Worm (Caenorhabditis elegans): Measurements from ENCODE around the gene sdz-10.

sdz-10 gene

ce11 chrII:2747956-2748621 lies 24.0 kb downstream of the sdz-10 start (continued):
- peak; percentile 20 for TF ChIP-seq pag-3 (tag; optimal IDR thresholded peaks at IDR 0.05; ENCODE audit: borderline replicate concordance)
- no peak for TF ChIP-seq sdc-2 (tag; optimal IDR thresholded peaks at IDR 0.05)
- TF ChIP-seq unc-55 (GFP tag; optimal IDR thresholded peaks at IDR 0.05): no peak
- no peak for TF ChIP-seq unc-3 (GFP tag; conservative IDR thresholded peaks at IDR 0.05)
- no peak for TF ChIP-seq unc-3 (tag; optimal IDR thresholded peaks at IDR 0.05)
- TF ChIP-seq ceh-31 (tag; optimal IDR thresholded peaks at IDR 0.05): peak; percentile 82

- TF ChIP-seq sdc-2 (tag; optimal IDR thresholded peaks at IDR 0.05): no peak
- no peak for TF ChIP-seq mec-3 (tag; optimal IDR thresholded peaks at IDR 0.05; ENCODE audit: borderline replicate concordance)
- TF ChIP-seq ceh-30 (tag; optimal IDR thresholded peaks at IDR 0.05): no peak
- TF ChIP-seq unc-3 (GFP tag; conservative IDR thresholded peaks at IDR 0.05): no peak
- no peak for TF ChIP-seq unc-3 (tag; optimal IDR thresholded peaks at IDR 0.05)
- TF ChIP-seq hlh-13 (GFP tag; optimal IDR thresholded peaks at IDR 0.05): no peak
Observed at ce11 chrII:2742251-2742650, 29.8 kb downstream of the sdz-10 start, which contains the start of gene T05A8.7. TSS of gene T05A8.7 (minus strand) at chrII:2742351.

- TF ChIP-seq pax-1 (tag; optimal IDR thresholded peaks at IDR 0.05) (no peak), madf-2 (tag; optimal IDR thresholded peaks at IDR 0.05) (no peak), eyg-1 (tag; optimal IDR thresholded peaks at IDR 0.05) (no peak), pag-3 (tag; optimal IDR thresholded peaks at IDR 0.05; ENCODE audit: borderline replicate concordance) (no peak)
Observed at ce11 chrII:2741405-2741804, 30.7 kb downstream of the sdz-10 start.

- TF ChIP-seq nfya-1 (tag; optimal IDR thresholded peaks at IDR 0.05): no peak
- no peak for TF ChIP-seq pat-9 (tag; optimal IDR thresholded peaks at IDR 0.05)
- no peak for TF ChIP-seq hlh-13 (GFP tag; optimal IDR thresholded peaks at IDR 0.05)
- no peak for TF ChIP-seq pha-2 (tag; optimal IDR thresholded peaks at IDR 0.05)
- TF ChIP-seq sdc-2 (tag; optimal IDR thresholded peaks at IDR 0.05): no peak
- TF ChIP-seq ref-2 (tag; optimal IDR thresholded peaks at IDR 0.05): no peak
- TF ChIP-seq ama-1 (optimal IDR thresholded peaks at IDR 0.05): no peak
- no peak for TF ChIP-seq dmd-4 (tag; optimal IDR thresholded peaks at IDR 0.05; ENCODE audit: borderline replicate concordance)
- no peak for TF ChIP-seq gmeb-2 (tag; optimal IDR thresholded peaks at IDR 0.05)
- TF ChIP-seq npax-4 (tag; optimal IDR thresholded peaks at IDR 0.05): no peak
- TF ChIP-seq dve-1 (tag; optimal IDR thresholded peaks at IDR 0.05): no peak
- TF ChIP-seq sox-4 (tag; optimal IDR thresholded peaks at IDR 0.05): no peak
- no peak for TF ChIP-seq ceh-48 (tag; optimal IDR thresholded peaks at IDR 0.05)
- TF ChIP-seq madf-2 (tag; optimal IDR thresholded peaks at IDR 0.05): no peak
Observed at ce11 chrII:2739619-2740018, 32.4 kb downstream of the sdz-10 start, which contains the start of gene T05A8.6. TSS of gene T05A8.6 (minus strand) at chrII:2739719.

- TF ChIP-seq dmd-4 (tag; optimal IDR thresholded peaks at IDR 0.05; ENCODE audit: borderline replicate concordance): peak; percentile 9
- no peak for TF ChIP-seq unc-86 (tag; optimal IDR thresholded peaks at IDR 0.05)
- peak; percentile 4 for TF ChIP-seq ref-2 (tag; optimal IDR thresholded peaks at IDR 0.05)
- TF ChIP-seq ets-4 (tag; optimal IDR thresholded peaks at IDR 0.05): no peak
- peak; percentile 37 for TF ChIP-seq hlh-6 (tag; optimal IDR thresholded peaks at IDR 0.05)
- no peak for TF ChIP-seq sox-4 (tag; optimal IDR thresholded peaks at IDR 0.05)
Observed at ce11 chrII:2736938-2737337, 35.1 kb downstream of the sdz-10 start.

ce11 chrII:2736156-2736728 lies 35.8 kb downstream of the sdz-10 start, which contains the start of gene T05A8.8:
TSS of gene T05A8.8 (plus strand) at chrII:2736678.
- TF ChIP-seq sdc-2 (tag; optimal IDR thresholded peaks at IDR 0.05) (no peak), hlh-13 (GFP tag; optimal IDR thresholded peaks at IDR 0.05) (no peak), Y22D7AL.16 (tag; optimal IDR thresholded peaks at IDR 0.05) (no peak), ttx-3 (tag; optimal IDR thresholded peaks at IDR 0.05) (no peak), fax-1 (tag; optimal IDR thresholded peaks at IDR 0.05) (no peak), ceh-34 (tag; optimal IDR thresholded peaks at IDR 0.05) (no peak), unc-3 (GFP tag; conservative IDR thresholded peaks at IDR 0.05) (no peak), unc-3 (tag; optimal IDR thresholded peaks at IDR 0.05) (no peak), hlh-6 (tag; optimal IDR thresholded peaks at IDR 0.05) (no peak), ama-1 (optimal IDR thresholded peaks at IDR 0.05) (no peak), pros-1 (tag; optimal IDR thresholded peaks at IDR 0.05) (no peak), dmd-4 (tag; optimal IDR thresholded peaks at IDR 0.05; ENCODE audit: borderline replicate concordance) (no peak), mec-3 (tag; optimal IDR thresholded peaks at IDR 0.05; ENCODE audit: borderline replicate concordance) (no peak), fkh-6 (tag; optimal IDR thresholded peaks at IDR 0.05) (no peak), ceh-31 (tag; optimal IDR thresholded peaks at IDR 0.05) (no peak)

Measured in whole organism, late embryonic.